Worm (Caenorhabditis elegans): Measurements from ENCODE around the gene drh-1.

- TF ChIP-seq unc-130 (GFP tag; optimal IDR thresholded peaks at IDR 0.05): no peak
- no peak for TF ChIP-seq snpc-4 (tag; optimal IDR thresholded peaks at IDR 0.05)
- no peak for TF ChIP-seq lin-29 (GFP tag; IDR thresholded peaks at IDR 0.05)
- no peak for TF ChIP-seq pqm-1 (tag; optimal IDR thresholded peaks at IDR 0.05)
- TF ChIP-seq ZK546.5 (tag; optimal IDR thresholded peaks at IDR 0.05): no peak
- no peak for TF ChIP-seq F26F4.8 (GFP tag; conservative IDR thresholded peaks at IDR 0.05)
- no peak for TF ChIP-seq aly-2 (tag; optimal IDR thresholded peaks at IDR 0.05)
- TF ChIP-seq unc-62 (GFP tag; optimal IDR thresholded peaks at IDR 0.05 in 1 of 2): no peak
- TF ChIP-seq unc-62 (tag; optimal IDR thresholded peaks at IDR 0.05): no peak
- TF ChIP-seq lin-1 (GFP tag; IDR thresholded peaks at IDR 0.05): no peak
- no peak for TF ChIP-seq dpl-1 (GFP tag; optimal IDR thresholded peaks at IDR 0.05)
- no peak for TF ChIP-seq mdl-1 (tag; optimal IDR thresholded peaks at IDR 0.05)
- no peak for TF ChIP-seq lin-39 (tag; optimal IDR thresholded peaks at IDR 0.05)
- no peak for TF ChIP-seq dve-1 (tag; optimal IDR thresholded peaks at IDR 0.05; ENCODE audit: insufficient read depth)
- TF ChIP-seq Y75B8A.6 (GFP tag; IDR thresholded peaks at IDR 0.05): no peak
Observed at ce11 chrIV:6653663-6654201, 40.6 kb upstream of the drh-1 start.

Measured in whole organism, L4 larva.